Fruit fly (Drosophila melanogaster) whole organism, wandering third instar larva: ENCODE data around the gene Rpn12R.

ENCODE experiments used
- CG9705 ChIP-seq: fragments of 200-800 bp; sonication (Bioruptor generic); optimal IDR thresholded peaks from 2 replicates; lab custom pipeline; 2018; ENCODE audit warnings: missing biosample characterization, mild to moderate bottlenecking, missing genetic modification characterization
- Dif ChIP-seq: fragments of 200-275, 200-300 bp; sonication (Bioruptor generic); optimal IDR thresholded peaks from 2 replicates; lab custom pipeline; 2018; ENCODE audit warnings: missing biosample characterization, missing genetic modification characterization; ENCODE audit not compliant: partially characterized antibody
- HLH106 ChIP-seq: fragments of 200-800 bp; optimal IDR thresholded peaks from 3 replicates; lab custom pipeline; 2019; ENCODE audit warnings: missing biosample characterization, mild to moderate bottlenecking, missing genetic modification characterization, moderate library complexity
- Hnf4 ChIP-seq: fragments of 200-800 bp; sonication (Bioruptor generic); optimal IDR thresholded peaks from 2 replicates; lab custom pipeline; 2016; ENCODE audit warnings: missing biosample characterization, mild to moderate bottlenecking, missing genetic modification characterization
- Hr78 ChIP-seq: fragments of >200 bp; optimal IDR thresholded peaks from 2 replicates; lab custom pipeline; 2017; ENCODE audit warnings: missing biosample characterization, missing genetic modification characterization
- Hr83 ChIP-seq: fragments of 200-300 bp; sonication (Bioruptor generic); optimal IDR thresholded peaks from 2 replicates; lab custom pipeline; 2016; ENCODE audit warnings: missing biosample characterization, mild to moderate bottlenecking, missing genetic modification characterization, moderate library complexity; ENCODE audit not compliant: poor library complexity, severe bottlenecking
- Jra ChIP-seq: sonication (Bioruptor generic); optimal IDR thresholded peaks from 2 replicates; lab custom pipeline; 2016; ENCODE audit warnings: missing biosample characterization, missing genetic modification characterization
- Mio ChIP-seq: sonication (Bioruptor generic); optimal IDR thresholded peaks from 2 replicates; lab custom pipeline; 2016; ENCODE audit warnings: missing biosample characterization, missing genetic modification characterization
- Myc ChIP-seq: fragments of >200 bp; optimal IDR thresholded peaks from 2 replicates; lab custom pipeline; 2017
- OdsH ChIP-seq: fragments of 200-800 bp; sonication (Bioruptor generic); optimal IDR thresholded peaks from 2 replicates; lab custom pipeline; 2016; ENCODE audit warnings: missing biosample characterization, mild to moderate bottlenecking, missing genetic modification characterization
- Rel ChIP-seq, 2 experiments: fragments of 200-800 bp; sonication (Bioruptor generic) in 1 of 2; optimal IDR thresholded peaks; 2 replicates in 1 of 2; 3 replicates in 1 of 2; lab custom pipeline; 2016 to 2019; ENCODE audit warnings: mild to moderate bottlenecking in 2 of 2, missing biosample characterization in 2 of 2, missing genetic modification characterization in 2 of 2, moderate library complexity in 1 of 2
- Sp1 ChIP-seq: fragments of 200-800 bp; sonication (Bioruptor generic); optimal IDR thresholded peaks from 3 replicates; lab custom pipeline; 2019; ENCODE audit warnings: missing biosample characterization, mild to moderate bottlenecking, missing genetic modification characterization, moderate library complexity
- Vsx2 ChIP-seq: fragments of 200-300, 225-300 bp; sonication (Bioruptor generic); optimal IDR thresholded peaks from 2 replicates; lab custom pipeline; 2018; ENCODE audit warnings: missing biosample characterization, missing genetic modification characterization; ENCODE audit not compliant: partially characterized antibody
- br ChIP-seq: fragments of 200-800 bp; sonication (Bioruptor generic); optimal IDR thresholded peaks from 2 replicates; lab custom pipeline; 2016; ENCODE audit warnings: missing biosample characterization, missing genetic modification characterization
- dmrt93B ChIP-seq: fragments of 200-800 bp; sonication (Bioruptor generic); optimal IDR thresholded peaks from 2 replicates; lab custom pipeline; 2018; ENCODE audit warnings: missing biosample characterization, mild to moderate bottlenecking, missing genetic modification characterization
- dsf ChIP-seq: sonication (Bioruptor generic); optimal IDR thresholded peaks from 2 replicates; lab custom pipeline; 2016; ENCODE audit warnings: missing biosample characterization, missing genetic modification characterization, borderline replicate concordance
- foxo ChIP-seq, 2 experiments: fragments of 200-800 bp; sonication (Bioruptor generic); optimal IDR thresholded peaks; 2 replicates in 1 of 2; 3 replicates in 1 of 2; lab custom pipeline; 2016 to 2017; ENCODE audit warnings: missing biosample characterization in 2 of 2, missing genetic modification characterization in 2 of 2
- h ChIP-seq: fragments of 200-800 bp; sonication (Bioruptor generic); optimal IDR thresholded peaks from 3 replicates; lab custom pipeline; 2016; ENCODE audit warnings: missing biosample characterization, mild to moderate bottlenecking, missing genetic modification characterization
- jim ChIP-seq: fragments of 175-275, 200-325 bp; sonication (Bioruptor generic); optimal IDR thresholded peaks from 2 replicates; lab custom pipeline; 2016; ENCODE audit warnings: missing biosample characterization, mild to moderate bottlenecking, missing genetic modification characterization
- lola ChIP-seq: fragments of >200 bp; optimal IDR thresholded peaks from 2 replicates; lab custom pipeline; 2017; ENCODE audit warnings: missing biosample characterization, missing genetic modification characterization
- pan ChIP-seq: fragments of >200 bp; optimal IDR thresholded peaks from 2 replicates; lab custom pipeline; 2017
- psq ChIP-seq: fragments of 200-800 bp; sonication (Bioruptor generic); optimal IDR thresholded peaks from 3 replicates; lab custom pipeline; 2017; ENCODE audit warnings: missing biosample characterization, mild to moderate bottlenecking, missing genetic modification characterization, moderate library complexity
- tai ChIP-seq: sonication (Bioruptor generic); optimal IDR thresholded peaks from 2 replicates; lab custom pipeline; 2016; ENCODE audit warnings: missing biosample characterization, missing genetic modification characterization
- woc ChIP-seq: sonication (Bioruptor generic); optimal IDR thresholded peaks from 2 replicates; lab custom pipeline; 2016; ENCODE audit warnings: missing biosample characterization, mild to moderate bottlenecking, missing genetic modification characterization

Gene Rpn12R

dm6 chr3L:14992807-14993206, 49.6 kb downstream of the Rpn12R start:
- no peak for TF ChIP-seq Myc (lab: Kevin White, UChicago)
- TF ChIP-seq Rel (GFP tag; optimal IDR thresholded peaks at IDR 0.05; lab: Kevin White, UChicago), result no peak
- TF ChIP-seq Rel (tag; optimal IDR thresholded peaks at IDR 0.05; lab: Kevin White, UChicago), result peak; percentile 8
- TF ChIP-seq Hr83 (GFP tag; lab: Kevin White, UChicago), result no peak
- TF ChIP-seq Jra (GFP tag; lab: Kevin White, UChicago), result no peak
- no peak for TF ChIP-seq jim
- TF ChIP-seq Hr78 (GFP tag; lab: Kevin White, UChicago), result no peak
- TF ChIP-seq CG9705 (GFP tag; lab: Kevin White, UChicago), result no peak
- TF ChIP-seq Mio, result no peak
- peak; percentile 22 for TF ChIP-seq Sp1 (GFP tag; lab: Kevin White, UChicago)
- no peak for TF ChIP-seq pan
- TF ChIP-seq br (GFP tag; lab: Kevin White, UChicago), result peak; percentile 3
- TF ChIP-seq psq (GFP tag; lab: Kevin White, UChicago), result no peak
- TF ChIP-seq tai, result no peak

dm6 chr3L:14992025-14992424, 50.3 kb downstream of the Rpn12R start, which contains the start of gene Zip71B:
Gene Zip71B (plus strand): TSS chr3L:14992289.
- TF ChIP-seq CG9705 (GFP tag; lab: Kevin White, UChicago), result no peak
- TF ChIP-seq lola (GFP tag; lab: Kevin White, UChicago), result no peak
- no peak for TF ChIP-seq tai
- no peak for TF ChIP-seq pan
- no peak for TF ChIP-seq foxo (GFP tag; optimal IDR thresholded peaks at IDR 0.05; lab: Kevin White, UChicago)
- TF ChIP-seq psq (GFP tag; lab: Kevin White, UChicago), result no peak
- TF ChIP-seq dmrt93B (GFP tag; lab: Kevin White, UChicago), result no peak
- no peak for TF ChIP-seq dsf
- TF ChIP-seq woc, result no peak
- TF ChIP-seq Rel (GFP tag; optimal IDR thresholded peaks at IDR 0.05; lab: Kevin White, UChicago), result no peak
- peak; percentile 66 for TF ChIP-seq Rel (tag; optimal IDR thresholded peaks at IDR 0.05; lab: Kevin White, UChicago)
- no peak for TF ChIP-seq Hnf4 (GFP tag; lab: Kevin White, UChicago)
- TF ChIP-seq Vsx2 (GFP tag; lab: Kevin White, UChicago), result peak; percentile 67
- TF ChIP-seq Dif (GFP tag; lab: Kevin White, UChicago), result peak; percentile 78
- no peak for TF ChIP-seq HLH106 (tag; lab: Kevin White, UChicago)
- no peak for TF ChIP-seq h (GFP tag; lab: Kevin White, UChicago)
- TF ChIP-seq OdsH (GFP tag; lab: Kevin White, UChicago), result no peak
- no peak for TF ChIP-seq jim
- TF ChIP-seq Myc (lab: Kevin White, UChicago), result no peak
- TF ChIP-seq, all 38 proteins: peak for 3
